Worm (Caenorhabditis elegans): ENCODE measurements around the gene F10E9.7.
A peak's percentile ranks its signal among the peaks of the same experiment; 100 is the strongest.

DNA sequence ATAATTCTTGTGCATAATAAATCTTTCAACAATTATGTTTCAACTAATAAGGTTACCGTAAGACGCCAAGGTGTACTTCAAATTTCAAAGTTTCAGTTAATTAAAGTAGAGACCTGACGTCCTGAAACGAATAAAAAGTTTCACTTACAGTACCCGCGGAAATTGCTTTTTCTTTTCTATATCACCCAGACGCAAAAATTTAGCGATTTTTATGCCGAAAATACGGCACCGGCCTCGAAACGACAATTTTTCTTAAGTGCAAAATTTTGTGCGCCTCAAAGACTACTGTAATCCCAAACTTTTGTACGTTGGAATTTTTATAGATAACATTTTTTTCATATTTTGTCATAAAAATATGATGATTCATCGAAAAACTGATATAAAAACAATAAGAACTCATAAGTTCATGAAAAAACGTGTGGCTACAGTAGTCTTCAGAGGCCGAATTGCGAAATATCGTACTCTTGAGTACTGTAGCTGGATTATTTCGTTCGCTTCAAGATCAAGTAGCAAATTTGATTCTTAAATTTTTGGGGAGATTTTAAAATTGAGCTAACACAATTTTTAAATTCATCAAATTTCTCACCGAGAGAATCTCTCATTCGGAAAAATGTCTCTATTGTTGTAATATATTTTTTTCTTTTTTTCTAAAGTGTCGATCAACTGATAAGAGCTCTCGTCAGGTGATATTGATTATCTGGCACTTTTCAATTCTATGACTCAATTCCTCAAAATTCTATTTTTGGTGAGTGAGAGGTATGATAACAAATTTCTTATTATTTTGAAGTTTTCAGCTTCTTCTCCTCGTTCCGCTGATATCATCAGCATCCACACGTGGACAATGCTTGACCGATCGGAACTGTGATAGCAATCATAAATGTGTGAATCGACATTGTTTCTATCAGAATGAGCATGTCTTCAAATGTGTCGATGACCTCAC, 18.6 kb upstream of the F10E9.7 start, which contains the start of gene ZC262.13:
- TF ChIP-seq akir-1 (GFP tag; optimal IDR thresholded peaks at IDR 0.05) (no peak), ztf-6 (GFP tag; IDR thresholded peaks at IDR 0.05) (no peak), nhr-90 (tag; optimal IDR thresholded peaks at IDR 0.05) (no peak), nhr-27 (tag; optimal IDR thresholded peaks at IDR 0.05) (no peak), F33H1.4 (GFP tag; IDR thresholded peaks at IDR 0.05) (no peak), hmg-20 (GFP tag; IDR thresholded peaks at IDR 0.05) (no peak), nfya-2 (GFP tag; IDR thresholded peaks at IDR 0.05) (no peak), pha-4 (tag; optimal IDR thresholded peaks at IDR 0.05) (no peak), ceh-40 (GFP tag; IDR thresholded peaks at IDR 0.05) (no peak), Y95B8A.8 (GFP tag; IDR thresholded peaks at IDR 0.05) (peak; percentile 79), unc-62 (GFP tag; optimal IDR thresholded peaks at IDR 0.05) (no peak), snpc-4 (GFP tag; optimal IDR thresholded peaks at IDR 0.05) (no peak), snpc-4 (tag; optimal IDR thresholded peaks at IDR 0.05) (no peak)
